Worm (Caenorhabditis elegans) whole organism, midembryonic: ENCODE measurements around the gene Y49F6C.8.

Experiments
- T22C8.4 ChIP-seq: fragments of 200-800 bp; sonication (Bioruptor generic); IDR thresholded peaks from 2 replicates; pipeline ENCODE4 v1.3.6; 2022; ENCODE audit warnings: missing genetic modification characterization, missing compliant biosample characterization
- cog-1 ChIP-seq: sonication (generic microtip); optimal IDR thresholded peaks from 2 replicates; lab custom pipeline; 2016; ENCODE audit warnings: missing genetic modification characterization, missing compliant biosample characterization
- flt-1 ChIP-seq: fragments of 200-800 bp; sonication (Bioruptor generic); IDR thresholded peaks from 2 replicates; pipeline ENCODE4 v1.3.6; 2022; ENCODE audit warnings: missing genetic modification characterization, missing compliant biosample characterization
- klf-2 ChIP-seq: fragments of 200-800 bp; sonication (Bioruptor generic); conservative IDR thresholded peaks from 2 replicates; pipeline ENCODE4 v1.3.6; 2022; ENCODE audit warnings: missing genetic modification reagents, missing genetic modification characterization, missing compliant biosample characterization
- med-1 ChIP-seq: sonication (generic microtip); optimal IDR thresholded peaks from 2 replicates; lab custom pipeline; 2017; ENCODE audit warnings: missing genetic modification characterization, mild to moderate bottlenecking, missing compliant biosample characterization, antibody characterized with exemption, missing genetic modification reagents; ENCODE audit not compliant: insufficient read depth
- ref-1 ChIP-seq: fragments of 200-800 bp; sonication (Bioruptor generic); conservative IDR thresholded peaks from 2 replicates; pipeline ENCODE4 v1.3.6; 2022; ENCODE audit warnings: missing genetic modification reagents, missing genetic modification characterization, missing compliant biosample characterization
- tab-1 ChIP-seq: fragments of 200-800 bp; sonication (Bioruptor generic); IDR thresholded peaks from 2 replicates; pipeline ENCODE4 v1.3.6; 2022; ENCODE audit warnings: missing genetic modification characterization, missing compliant biosample characterization
- ztf-29 ChIP-seq: fragments of 200-800 bp; sonication (Bioruptor generic); IDR thresholded peaks from 2 replicates; pipeline ENCODE4 v1.3.6; 2022; ENCODE audit warnings: missing genetic modification reagents, missing genetic modification characterization, missing compliant biosample characterization

- TF ChIP-seq cog-1 (tag; lab: Kevin White, UChicago), result no peak
- TF ChIP-seq flt-1 (GFP tag; lab: Robert Waterston, UW), result no peak
- no peak for TF ChIP-seq tab-1 (GFP tag; lab: Robert Waterston, UW)
- no peak for TF ChIP-seq ztf-29 (GFP tag; lab: Robert Waterston, UW)
- TF ChIP-seq med-1 (GFP tag; lab: Kevin White, UChicago), result no peak
- TF ChIP-seq klf-2 (GFP tag; lab: Robert Waterston, UW), result no peak
- no peak for TF ChIP-seq T22C8.4 (GFP tag; lab: Robert Waterston, UW)
- TF ChIP-seq ref-1 (GFP tag; lab: Robert Waterston, UW), result no peak
These were observed 46.7 kb downstream of the Y49F6C.8 start, which contains the start of gene Y46D2A.2 for ce11 chrII:3323179-3323578.
